Fruit fly (Drosophila melanogaster) whole organism, embryonic: ENCODE results near the gene CG6724.

Experiments
- Adf1 ChIP-seq: fragments of 200-800 bp; sonication (Bioruptor generic); IDR thresholded peaks from 2 replicates; pipeline ENCODE4 v1.3.6; 2022; ENCODE audit warnings: missing biosample characterization, missing genetic modification characterization
- CG1024 ChIP-seq: fragments of 200-800 bp; sonication (Bioruptor generic); IDR thresholded peaks from 2 replicates; pipeline ENCODE4 v1.3.6; 2022; ENCODE audit warnings: missing biosample characterization, missing genetic modification characterization
- CG10543 ChIP-seq: fragments of 200-800 bp; sonication (Bioruptor generic); optimal IDR thresholded peaks from 3 replicates; lab custom pipeline; 2017; ENCODE audit warnings: missing biosample characterization, mild to moderate bottlenecking, missing genetic modification characterization, moderate library complexity
- CG10979 ChIP-seq: fragments of 200-800 bp; sonication (Bioruptor generic); optimal IDR thresholded peaks from 2 replicates; lab custom pipeline; 2018; ENCODE audit warnings: missing biosample characterization, mild to moderate bottlenecking, missing genetic modification characterization, moderate library complexity
- CG11093 ChIP-seq: fragments of 200-800 bp; sonication (Bioruptor generic); IDR thresholded peaks from 3 replicates; pipeline ENCODE4 v1.3.6; 2022; ENCODE audit warnings: missing biosample characterization, missing genetic modification characterization
- CG12071 ChIP-seq: fragments of 200-800 bp; sonication (Bioruptor generic); optimal IDR thresholded peaks from 3 replicates; lab custom pipeline; 2018; ENCODE audit warnings: missing biosample characterization, mild to moderate bottlenecking, missing genetic modification characterization
- CG12236 ChIP-seq: fragments of 200-800 bp; sonication (Bioruptor generic); optimal IDR thresholded peaks from 2 replicates; lab custom pipeline; 2016; ENCODE audit warnings: missing biosample characterization, missing genetic modification characterization
- CG12942 ChIP-seq: fragments of 200-800 bp; sonication (Bioruptor generic); optimal IDR thresholded peaks from 3 replicates; lab custom pipeline; 2016; ENCODE audit warnings: missing biosample characterization, missing genetic modification characterization
- CG13894 ChIP-seq: fragments of 200-800 bp; sonication (Bioruptor generic); optimal IDR thresholded peaks from 3 replicates; lab custom pipeline; 2018; ENCODE audit warnings: missing biosample characterization, mild to moderate bottlenecking, missing genetic modification characterization, moderate library complexity
- CG1529 ChIP-seq: fragments of 200-800 bp; sonication (Bioruptor generic); optimal IDR thresholded peaks from 3 replicates; lab custom pipeline; 2018; ENCODE audit warnings: missing biosample characterization, missing genetic modification characterization
- CG1647 ChIP-seq: fragments of 200-800 bp; sonication (Bioruptor generic); optimal IDR thresholded peaks from 3 replicates; lab custom pipeline; 2016; ENCODE audit warnings: missing biosample characterization, missing genetic modification characterization
- CG17328 ChIP-seq: fragments of 200-800 bp; sonication (Bioruptor generic); IDR thresholded peaks from 2 replicates; pipeline ENCODE4 v1.3.6; 2022; ENCODE audit warnings: missing biosample characterization, missing genetic modification characterization
- CG18011 ChIP-seq: fragments of 200-800 bp; sonication (Bioruptor generic); optimal IDR thresholded peaks from 2 replicates; lab custom pipeline; 2017; ENCODE audit warnings: missing biosample characterization, missing genetic modification characterization, mild to moderate bottlenecking, moderate library complexity, missing genotype
- CG30020 ChIP-seq: fragments of 200-800 bp; optimal IDR thresholded peaks from 2 replicates; lab custom pipeline; 2019; ENCODE audit warnings: missing biosample characterization, mild to moderate bottlenecking, missing genetic modification characterization, moderate library complexity
- CG30431 ChIP-seq: fragments of 200-800 bp; sonication (Bioruptor generic); optimal IDR thresholded peaks from 2 replicates; lab custom pipeline; 2017; ENCODE audit warnings: missing biosample characterization, missing genetic modification characterization
- CG3281 ChIP-seq: fragments of 200-800 bp; sonication (Bioruptor generic); optimal IDR thresholded peaks from 3 replicates; lab custom pipeline; 2017; ENCODE audit warnings: missing biosample characterization, mild to moderate bottlenecking, missing genetic modification characterization
- CG3726 ChIP-seq: fragments of 200-800 bp; sonication (Bioruptor generic); IDR thresholded peaks from 3 replicates; pipeline ENCODE4, ENCODE4 v1.3.6; 2022; ENCODE audit warnings: missing biosample characterization, missing genetic modification characterization
- CG3847 ChIP-seq: fragments of 200-800 bp; sonication (Bioruptor generic); IDR thresholded peaks from 2 replicates; pipeline ENCODE4 v1.3.6; 2022; ENCODE audit warnings: missing biosample characterization, missing genetic modification characterization
- CG4820 ChIP-seq: fragments of 200-800 bp; sonication (Bioruptor generic); optimal IDR thresholded peaks from 3 replicates; lab custom pipeline; 2016; ENCODE audit warnings: missing biosample characterization, missing genetic modification characterization
- CG6175 ChIP-seq: fragments of 200-800 bp; sonication (Bioruptor generic); IDR thresholded peaks from 3 replicates; pipeline ENCODE4 v1.3.6; 2022; ENCODE audit warnings: missing biosample characterization, missing genetic modification characterization
- CG6683 ChIP-seq: fragments of 200-800 bp; sonication (Bioruptor generic); optimal IDR thresholded peaks from 2 replicates; lab custom pipeline; 2017; ENCODE audit warnings: missing biosample characterization, mild to moderate bottlenecking, missing genetic modification characterization, missing genetic modification reagents
- CG6813 ChIP-seq: fragments of 200-800 bp; sonication (Bioruptor generic); optimal IDR thresholded peaks from 2 replicates; lab custom pipeline; 2017; ENCODE audit warnings: missing biosample characterization, missing genetic modification characterization, mild to moderate bottlenecking, moderate library complexity, missing genetic modification reagents
- CG8924 ChIP-seq: fragments of 200-800 bp; optimal IDR thresholded peaks from 3 replicates; lab custom pipeline; 2019; ENCODE audit warnings: missing biosample characterization, mild to moderate bottlenecking, missing genetic modification characterization, moderate library complexity
- CG9609 ChIP-seq: fragments of 200-800 bp; sonication (Bioruptor generic); optimal IDR thresholded peaks from 3 replicates; lab custom pipeline; 2016; ENCODE audit warnings: missing biosample characterization, missing genetic modification characterization
- Camta ChIP-seq: fragments of 200-800 bp; sonication (Bioruptor generic); optimal IDR thresholded peaks from 2 replicates; lab custom pipeline; 2016; ENCODE audit warnings: missing biosample characterization, missing genetic modification characterization
- Dbx ChIP-seq: fragments of 200-800 bp; sonication (Bioruptor generic); IDR thresholded peaks from 3 replicates; pipeline ENCODE4 v1.3.6; 2022; ENCODE audit warnings: missing biosample characterization, missing genetic modification characterization
- Deaf1 ChIP-seq: fragments of 200-800 bp; optimal IDR thresholded peaks from 3 replicates; lab custom pipeline; 2019; ENCODE audit warnings: missing biosample characterization, mild to moderate bottlenecking, missing genetic modification characterization, moderate library complexity
- Dek ChIP-seq: fragments of 200-800 bp; sonication (Bioruptor generic); optimal IDR thresholded peaks from 3 replicates; lab custom pipeline; 2019; ENCODE audit warnings: missing biosample characterization, mild to moderate bottlenecking, missing genetic modification characterization, moderate library complexity
- HLH4C ChIP-seq: fragments of 200-800 bp; sonication (Bioruptor generic); IDR thresholded peaks from 3 replicates; pipeline ENCODE4 v1.3.6; 2022; ENCODE audit warnings: missing biosample characterization, missing genetic modification characterization; ENCODE audit not compliant: partially characterized antibody
- MTF-1 ChIP-seq: fragments of 200-800 bp; sonication (Bioruptor generic); optimal IDR thresholded peaks from 2 replicates; lab custom pipeline; 2018; ENCODE audit warnings: missing biosample characterization, mild to moderate bottlenecking, missing genetic modification characterization, borderline replicate concordance
- Rx ChIP-seq: fragments of 200-800 bp; sonication (Bioruptor generic); IDR thresholded peaks from 2 replicates; pipeline ENCODE4 v1.3.6; 2022; ENCODE audit warnings: missing biosample characterization, missing genetic modification characterization
- Sin3A ChIP-seq: fragments of >200 bp; optimal IDR thresholded peaks from 2 replicates; lab custom pipeline; 2018
- al ChIP-seq: fragments of 200-800 bp; sonication (Bioruptor generic); IDR thresholded peaks from 2 replicates; pipeline ENCODE4 v1.3.6; 2022; ENCODE audit warnings: missing biosample characterization, missing genetic modification characterization
- amos ChIP-seq: fragments of 200-800 bp; sonication (Bioruptor generic); IDR thresholded peaks from 2 replicates; pipeline ENCODE4 v1.3.6; 2022; ENCODE audit warnings: missing biosample characterization, missing genetic modification characterization; ENCODE audit not compliant: partially characterized antibody
- ato ChIP-seq: fragments of 200-800 bp; sonication (Bioruptor generic); IDR thresholded peaks from 2 replicates; pipeline ENCODE4 v1.3.6; 2022; ENCODE audit warnings: missing biosample characterization, missing genetic modification characterization; ENCODE audit not compliant: partially characterized antibody
- cad ChIP-seq: fragments of >200 bp; optimal IDR thresholded peaks from 2 replicates; lab custom pipeline; 2017; ENCODE audit warnings: missing biosample characterization, missing genetic modification characterization
- crp ChIP-seq, 2 experiments: fragments of 200-800 bp; sonication (Bioruptor generic); optimal IDR thresholded peaks; 2 replicates in 1 of 2; 3 replicates in 1 of 2; lab custom pipeline; 2017; ENCODE audit warnings: missing biosample characterization in 2 of 2, missing genetic modification characterization in 2 of 2, mild to moderate bottlenecking in 1 of 2, moderate library complexity in 1 of 2
- dysf ChIP-seq: fragments of 200-800 bp; sonication (Bioruptor generic); IDR thresholded peaks from 3 replicates; pipeline ENCODE4 v1.3.6; 2022; ENCODE audit warnings: missing biosample characterization, missing genetic modification characterization
- ewg ChIP-seq: fragments of 200-800 bp; sonication (Bioruptor generic); optimal IDR thresholded peaks from 3 replicates; lab custom pipeline; 2017; ENCODE audit warnings: mild to moderate bottlenecking, missing biosample characterization, missing genetic modification reagents, missing genetic modification characterization
- ftz-f1 ChIP-seq: fragments of 200-800 bp; sonication (Bioruptor generic); optimal IDR thresholded peaks from 2 replicates; lab custom pipeline; 2016; ENCODE audit warnings: missing biosample characterization, missing genetic modification characterization
- fu2 ChIP-seq: fragments of 200-800 bp; sonication (Bioruptor generic); optimal IDR thresholded peaks from 2 replicates; lab custom pipeline; 2016; ENCODE audit warnings: missing biosample characterization, missing genetic modification characterization
- gsb ChIP-seq: fragments of 200-800 bp; sonication (Bioruptor generic); IDR thresholded peaks from 2 replicates; pipeline ENCODE4 v1.3.6; 2022; ENCODE audit warnings: missing biosample characterization, missing genetic modification characterization
- gsb-n ChIP-seq: fragments of 200-800 bp; sonication (Bioruptor generic); optimal IDR thresholded peaks from 3 replicates; lab custom pipeline; 2018; ENCODE audit warnings: missing biosample characterization, mild to moderate bottlenecking, missing genetic modification characterization
- mam ChIP-seq: fragments of 200-800 bp; sonication (Bioruptor generic); optimal IDR thresholded peaks from 3 replicates; lab custom pipeline; 2016; ENCODE audit warnings: missing biosample characterization, missing genetic modification characterization
- nau ChIP-seq: fragments of 200-800 bp; sonication (Bioruptor generic); optimal IDR thresholded peaks from 3 replicates; lab custom pipeline; 2017; ENCODE audit warnings: missing biosample characterization, mild to moderate bottlenecking, missing genetic modification characterization, missing genetic modification reagents
- pros ChIP-seq: fragments of 200-800 bp; sonication (Bioruptor generic); optimal IDR thresholded peaks from 3 replicates; lab custom pipeline; 2019; ENCODE audit warnings: missing biosample characterization, mild to moderate bottlenecking, missing genetic modification characterization, moderate library complexity
- tio ChIP-seq: fragments of 200-800 bp; sonication (Bioruptor generic); optimal IDR thresholded peaks from 2 replicates; lab custom pipeline; 2017; ENCODE audit warnings: missing biosample characterization, missing genetic modification characterization, inconsistent platforms
- tll ChIP-seq, 2 experiments: fragments of 200-800 bp in 1 of 2; fragments of >200 bp in 1 of 2; sonication (Bioruptor generic) in 1 of 2; optimal IDR thresholded peaks; 2 replicates each; lab custom pipeline; 2017 to 2019; ENCODE audit warnings: missing biosample characterization in 2 of 2, missing genetic modification characterization in 2 of 2, mild to moderate bottlenecking in 1 of 2, moderate library complexity in 1 of 2
- unc-4 ChIP-seq: fragments of 200-800 bp; sonication (Bioruptor generic); IDR thresholded peaks from 2 replicates; pipeline ENCODE4 v1.3.6; 2022; ENCODE audit warnings: missing biosample characterization, missing genetic modification characterization; ENCODE audit not compliant: partially characterized antibody
- vvl ChIP-seq: fragments of 200-800 bp; sonication (Bioruptor generic); IDR thresholded peaks from 2 replicates; pipeline ENCODE4 v1.3.6; 2022; ENCODE audit warnings: missing biosample characterization, missing genetic modification characterization

CG6724 gene

DNA sequence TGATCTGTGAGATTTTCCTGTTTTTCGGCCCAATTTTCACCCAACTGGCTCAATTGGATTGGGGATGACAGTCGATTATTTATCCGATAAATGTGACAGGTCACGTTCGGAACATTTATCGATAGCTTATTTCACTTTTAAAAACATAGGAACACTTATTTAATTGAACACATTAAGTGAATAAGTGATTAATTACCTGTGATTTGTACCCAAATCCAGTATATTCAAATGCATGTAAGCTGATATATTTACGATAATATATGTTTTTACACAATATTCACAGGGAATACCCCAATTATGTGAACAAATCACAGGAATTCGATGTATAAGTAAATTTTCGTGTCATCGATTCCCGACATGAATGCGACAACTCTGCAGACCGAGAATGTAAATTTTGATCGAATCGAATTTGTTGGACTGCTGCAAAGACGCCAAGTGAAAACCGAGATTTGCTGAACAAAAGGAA lies 37.4 kb downstream of the CG6724 start, which contains the start of the genes EMC3 and Dpy-30L1 (continued):
- TF ChIP-seq CG13894 (tag; lab: Kevin White, UChicago): no peak
- TF ChIP-seq ato: peak; percentile 56; the same call in 1 of the 2 replicates
- TF ChIP-seq CG1529 (GFP tag; lab: Kevin White, UChicago): no peak
- TF ChIP-seq Dbx (GFP tag; lab: Robert Waterston, UW): peak; percentile 75
- TF ChIP-seq CG3281 (GFP tag; lab: Kevin White, UChicago): no peak
- no peak for TF ChIP-seq ewg
- no peak for TF ChIP-seq CG6813 (GFP tag; lab: Kevin White, UChicago)
- peak; percentile 33 for TF ChIP-seq CG18011 (GFP tag; lab: Kevin White, UChicago)
- TF ChIP-seq CG8924 (tag; lab: Kevin White, UChicago): no peak
- TF ChIP-seq Sin3A: peak; percentile 74
- no peak for TF ChIP-seq CG11093 (GFP tag; lab: Robert Waterston, UW)
- no peak for TF ChIP-seq Deaf1
- TF ChIP-seq nau: no peak
- no peak for TF ChIP-seq Rx
- TF ChIP-seq CG9609 (GFP tag; lab: Kevin White, UChicago): peak; percentile 17
- TF ChIP-seq vvl (GFP tag; lab: Robert Waterston, UW): peak; percentile 58; the same call in 1 of the 2 replicates
- no peak for TF ChIP-seq CG6683 (GFP tag; lab: Kevin White, UChicago)
- TF ChIP-seq CG10543 (GFP tag; lab: Kevin White, UChicago): no peak
- no peak for TF ChIP-seq CG1024 (GFP tag; lab: Robert Waterston, UW)
- no peak for TF ChIP-seq pros (GFP tag; lab: Kevin White, UChicago)
- no peak for TF ChIP-seq cad (GFP tag; lab: Kevin White, UChicago)
- peak; percentile 57; the same call in 2 of the 3 replicates for TF ChIP-seq dysf
- TF ChIP-seq CG3847 (GFP tag; lab: Robert Waterston, UW): peak; percentile 56
- peak in 1 of 2 experiments; percentile 30 for TF ChIP-seq crp (GFP tag; optimal IDR thresholded peaks at IDR 0.05; lab: Kevin White, UChicago)
- no peak for TF ChIP-seq CG17328 (GFP tag; lab: Robert Waterston, UW)
- peak; percentile 13 for TF ChIP-seq Camta (GFP tag; lab: Kevin White, UChicago)
- no peak for TF ChIP-seq tio (GFP tag; lab: Kevin White, UChicago)
- peak in 1 of 2 experiments; percentile 38 for TF ChIP-seq tll (GFP tag; optimal IDR thresholded peaks at IDR 0.05; lab: Kevin White, UChicago)
- no peak for TF ChIP-seq CG6175 (GFP tag; lab: Robert Waterston, UW)
- no peak for TF ChIP-seq CG12071
- no peak for TF ChIP-seq gsb-n (tag; lab: Kevin White, UChicago)
- no peak for TF ChIP-seq CG30431 (GFP tag; lab: Kevin White, UChicago)
- no peak for TF ChIP-seq MTF-1
- TF ChIP-seq Adf1: no peak
- TF ChIP-seq Dek (tag; lab: Kevin White, UChicago): peak; percentile 16
- peak; percentile 86 for TF ChIP-seq HLH4C (GFP tag; lab: Robert Waterston, UW)
- peak; percentile 52 for TF ChIP-seq CG10979 (tag; lab: Kevin White, UChicago)
- peak; percentile 24 for TF ChIP-seq CG1647 (GFP tag; lab: Kevin White, UChicago)
- peak; percentile 54; the same call in 1 of the 2 replicates for TF ChIP-seq al (GFP tag; lab: Robert Waterston, UW)
- TF ChIP-seq CG3726 (GFP tag; lab: Robert Waterston, UW): no peak
- TF ChIP-seq amos (GFP tag; lab: Robert Waterston, UW): peak; percentile 74
- TF ChIP-seq gsb (GFP tag; lab: Robert Waterston, UW): no peak
- no peak for TF ChIP-seq CG12236 (GFP tag; lab: Kevin White, UChicago)
- TF ChIP-seq unc-4: peak; percentile 92
- peak; percentile 55 for TF ChIP-seq mam (GFP tag; lab: Kevin White, UChicago)
- peak; percentile 48 for TF ChIP-seq CG4820
- peak; percentile 26 for TF ChIP-seq fu2 (GFP tag; lab: Kevin White, UChicago)
- peak; percentile 78 for TF ChIP-seq CG30020 (tag; lab: Kevin White, UChicago)
- TF ChIP-seq CG12942 (GFP tag; lab: Kevin White, UChicago): peak; percentile 32
- no peak for TF ChIP-seq ftz-f1 (GFP tag; lab: Kevin White, UChicago)
